Worm (Caenorhabditis elegans) whole organism, late embryonic: ENCODE data around the gene aps-2.

ENCODE experiments used
- C08G9.2 ChIP-seq: sonication (generic microtip); optimal IDR thresholded peaks from 2 replicates; lab custom pipeline; 2016; ENCODE audit warnings: mild to moderate bottlenecking, missing genetic modification characterization, moderate library complexity, missing compliant biosample characterization
- C38D4.7 ChIP-seq: fragments of 200-800 bp; sonication (Bioruptor generic); optimal IDR thresholded peaks from 2 replicates; lab custom pipeline; 2018; ENCODE audit warnings: mild to moderate bottlenecking, missing genetic modification characterization, moderate library complexity, missing compliant biosample characterization
- F13H6.1 ChIP-seq: sonication (generic microtip); optimal IDR thresholded peaks from 2 replicates; lab custom pipeline; 2016; ENCODE audit warnings: missing genetic modification characterization, missing compliant biosample characterization
- K02D7.2 ChIP-seq: sonication (generic microtip); optimal IDR thresholded peaks from 2 replicates; lab custom pipeline; 2017; ENCODE audit warnings: mild to moderate bottlenecking, missing genetic modification characterization, missing compliant biosample characterization
- K09A11.1 ChIP-seq: sonication (generic microtip); optimal IDR thresholded peaks from 2 replicates; lab custom pipeline; 2017; ENCODE audit warnings: antibody characterized with exemption, mild to moderate bottlenecking, missing genetic modification characterization, missing compliant biosample characterization; ENCODE audit not compliant: insufficient read depth
- T23F11.4 ChIP-seq: fragments of 200-800 bp; sonication (Bioruptor generic); optimal IDR thresholded peaks from 2 replicates; lab custom pipeline; 2018; ENCODE audit warnings: mild to moderate bottlenecking, missing genetic modification characterization, missing compliant biosample characterization
- Y22D7AL.16 ChIP-seq: sonication (generic microtip); optimal IDR thresholded peaks from 2 replicates; lab custom pipeline; 2016; ENCODE audit warnings: missing genetic modification characterization, missing compliant biosample characterization
- ceh-14 ChIP-seq: sonication (generic microtip); optimal IDR thresholded peaks from 2 replicates; lab custom pipeline; 2016; ENCODE audit warnings: missing genotype, missing genetic modification characterization, missing compliant biosample characterization
- ceh-2 ChIP-seq: sonication (generic microtip); optimal IDR thresholded peaks from 2 replicates; lab custom pipeline; 2016; ENCODE audit warnings: missing genotype, missing genetic modification characterization, missing compliant biosample characterization
- ceh-22 ChIP-seq: sonication (generic microtip); optimal IDR thresholded peaks from 2 replicates; lab custom pipeline; 2017; ENCODE audit warnings: missing biosample characterization, missing genetic modification characterization
- ceh-24 ChIP-seq: sonication (generic microtip); optimal IDR thresholded peaks from 2 replicates; lab custom pipeline; 2016; ENCODE audit warnings: mild to moderate bottlenecking, missing genetic modification characterization, missing compliant biosample characterization
- ceh-34 ChIP-seq: sonication (generic microtip); optimal IDR thresholded peaks from 2 replicates; lab custom pipeline; 2016; ENCODE audit warnings: mild to moderate bottlenecking, missing genetic modification characterization, missing compliant biosample characterization
- ceh-45 ChIP-seq: fragments of 200-800 bp; sonication (Bioruptor generic); IDR thresholded peaks from 2 replicates; pipeline ENCODE4 v1.3.6; 2022; ENCODE audit warnings: missing genetic modification reagents, missing genetic modification characterization, missing compliant biosample characterization
- ceh-6 ChIP-seq: fragments of 200-800 bp; sonication (Bioruptor generic); optimal IDR thresholded peaks from 2 replicates; lab custom pipeline; 2018; ENCODE audit warnings: mild to moderate bottlenecking, missing genetic modification characterization, missing compliant biosample characterization
- che-1 ChIP-seq: sonication (generic microtip); optimal IDR thresholded peaks from 2 replicates; lab custom pipeline; 2016; ENCODE audit warnings: mild to moderate bottlenecking, missing genetic modification characterization, missing compliant biosample characterization
- dmd-4 ChIP-seq: sonication (generic microtip); optimal IDR thresholded peaks from 2 replicates; lab custom pipeline; 2016; ENCODE audit warnings: borderline replicate concordance, missing genetic modification characterization, missing compliant biosample characterization
- dve-1 ChIP-seq: sonication (generic microtip); optimal IDR thresholded peaks from 2 replicates; lab custom pipeline; 2017; ENCODE audit warnings: antibody characterized with exemption, mild to moderate bottlenecking, missing genetic modification characterization, missing compliant biosample characterization
- elt-4 ChIP-seq: sonication (generic microtip); optimal IDR thresholded peaks from 2 replicates; lab custom pipeline; 2016; ENCODE audit warnings: missing genetic modification characterization, missing compliant biosample characterization
- ets-4 ChIP-seq: sonication (generic microtip); optimal IDR thresholded peaks from 2 replicates; lab custom pipeline; 2016; ENCODE audit warnings: missing genetic modification characterization, missing compliant biosample characterization
- fkh-10 ChIP-seq: fragments of 150-350 bp; optimal IDR thresholded peaks from 2 replicates; lab custom pipeline; 2014; ENCODE audit warnings: missing biosample characterization, missing genetic modification reagents, missing genetic modification characterization
- gmeb-2 ChIP-seq: sonication (generic microtip); optimal IDR thresholded peaks from 2 replicates; lab custom pipeline; 2016; ENCODE audit warnings: missing genetic modification characterization, inconsistent platforms, missing compliant biosample characterization
- hlh-13 ChIP-seq: fragments of 200-800 bp; sonication (Bioruptor generic); optimal IDR thresholded peaks from 2 replicates; lab custom pipeline; 2018; ENCODE audit warnings: mild to moderate bottlenecking, missing genetic modification characterization, missing compliant biosample characterization
- hlh-15 ChIP-seq: sonication (generic microtip); optimal IDR thresholded peaks from 2 replicates; lab custom pipeline; 2016; ENCODE audit warnings: missing genetic modification characterization, missing compliant biosample characterization
- hlh-8 ChIP-seq: sonication (generic microtip); optimal IDR thresholded peaks from 2 replicates; lab custom pipeline; 2016; ENCODE audit warnings: missing genotype, missing genetic modification characterization, missing compliant biosample characterization
- lim-6 ChIP-seq: sonication (generic microtip); optimal IDR thresholded peaks from 2 replicates; lab custom pipeline; 2016; ENCODE audit warnings: missing genetic modification characterization, missing compliant biosample characterization
- lin-11 ChIP-seq: fragments of 200-800 bp; sonication (Bioruptor generic); optimal IDR thresholded peaks from 2 replicates; lab custom pipeline; 2018; ENCODE audit warnings: mild to moderate bottlenecking, missing genetic modification characterization, missing compliant biosample characterization
- nhr-11 ChIP-seq: fragments of 150-350 bp; optimal IDR thresholded peaks from 2 replicates; lab custom pipeline; 2014; ENCODE audit warnings: missing biosample characterization, missing genetic modification characterization
- nhr-232 ChIP-seq: sonication (generic microtip); optimal IDR thresholded peaks from 2 replicates; lab custom pipeline; 2016; ENCODE audit warnings: missing genetic modification characterization, missing compliant biosample characterization
- npax-4 ChIP-seq: sonication (generic microtip); optimal IDR thresholded peaks from 2 replicates; lab custom pipeline; 2016; ENCODE audit warnings: missing genetic modification characterization, missing compliant biosample characterization
- odd-2 ChIP-seq: sonication (generic microtip); optimal IDR thresholded peaks from 2 replicates; lab custom pipeline; 2017; ENCODE audit warnings: antibody characterized with exemption, mild to moderate bottlenecking, missing genetic modification characterization, missing compliant biosample characterization
- pha-4 ChIP-seq: fragments of 150-350 bp; optimal IDR thresholded peaks from 2 replicates; lab custom pipeline; 2018; ENCODE audit warnings: missing biosample characterization, missing genetic modification reagents, missing genetic modification characterization
- ref-2 ChIP-seq: sonication (generic microtip); optimal IDR thresholded peaks from 2 replicates; lab custom pipeline; 2016; ENCODE audit warnings: missing genetic modification characterization, missing compliant biosample characterization
- rnt-1 ChIP-seq: sonication (generic microtip); optimal IDR thresholded peaks from 2 replicates; lab custom pipeline; 2016; ENCODE audit warnings: missing genetic modification characterization, missing compliant biosample characterization
- sdc-2 ChIP-seq: sonication (generic microtip); optimal IDR thresholded peaks from 2 replicates; lab custom pipeline; 2016; ENCODE audit warnings: missing genotype, missing genetic modification characterization, missing compliant biosample characterization
- sox-4 ChIP-seq: sonication (generic microtip); optimal IDR thresholded peaks from 2 replicates; lab custom pipeline; 2017; ENCODE audit warnings: mild to moderate bottlenecking, missing genetic modification characterization, inconsistent platforms, missing compliant biosample characterization
- syd-9 ChIP-seq: sonication (generic microtip); optimal IDR thresholded peaks from 2 replicates; lab custom pipeline; 2016; ENCODE audit warnings: mild to moderate bottlenecking, missing genetic modification characterization, moderate library complexity, missing compliant biosample characterization
- tbx-2 ChIP-seq: sonication (generic microtip); optimal IDR thresholded peaks from 2 replicates; lab custom pipeline; 2016; ENCODE audit warnings: missing genetic modification characterization, missing compliant biosample characterization
- tbx-7 ChIP-seq: sonication (generic microtip); optimal IDR thresholded peaks from 2 replicates; lab custom pipeline; 2016; ENCODE audit warnings: missing genotype, missing genetic modification characterization, missing compliant biosample characterization
- ttx-3 ChIP-seq: sonication (generic microtip); optimal IDR thresholded peaks from 2 replicates; lab custom pipeline; 2016; ENCODE audit warnings: missing genetic modification reagents, missing genetic modification characterization, missing compliant biosample characterization
- unc-42 ChIP-seq: sonication (generic microtip); optimal IDR thresholded peaks from 2 replicates; lab custom pipeline; 2016; ENCODE audit warnings: missing genotype, missing genetic modification characterization, missing compliant biosample characterization
- unc-55 ChIP-seq: sonication (generic microtip); optimal IDR thresholded peaks from 2 replicates; lab custom pipeline; 2017; ENCODE audit warnings: missing biosample characterization, missing genetic modification reagents, missing genetic modification characterization
- zip-5 ChIP-seq: sonication (generic microtip); optimal IDR thresholded peaks from 2 replicates; lab custom pipeline; 2016; ENCODE audit warnings: missing genetic modification characterization, missing compliant biosample characterization
- ztf-16 ChIP-seq: sonication (generic microtip); optimal IDR thresholded peaks from 2 replicates; lab custom pipeline; 2017; ENCODE audit warnings: missing genetic modification characterization, missing compliant biosample characterization

aps-2 gene

DNA sequence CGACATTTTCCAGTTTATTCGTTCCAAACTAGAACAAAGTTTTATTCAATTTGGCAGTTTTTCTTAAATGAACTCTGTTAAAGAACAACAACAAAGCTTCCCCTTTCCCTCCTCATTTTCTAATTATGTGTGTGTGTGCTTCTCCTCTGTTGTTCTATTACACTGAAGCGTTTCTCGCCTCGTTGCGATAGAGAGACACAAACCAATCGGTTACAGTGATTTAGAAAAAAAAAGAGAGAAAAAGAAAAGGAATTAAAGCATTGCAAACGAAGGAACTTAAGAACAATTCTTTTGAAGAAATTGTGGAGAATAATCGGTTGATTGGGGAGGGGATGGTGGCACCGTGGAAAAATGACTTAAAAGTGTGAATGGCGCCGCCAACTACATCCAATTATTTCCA is 20.5 kb upstream of the aps-2 start, which contains the start of gene cest-26:
Gene cest-26 (minus strand): TSS at position 101 of the 400 bp plus-strand sequence.
- TF ChIP-seq ztf-16 (no peak), sdc-2 (tag; lab: Kevin White, UChicago) (no peak)

ce11 chrX:4438823-4439222 is 19.2 kb upstream of the aps-2 start:
- TF ChIP-seq ztf-16 = no peak
- no peak for TF ChIP-seq K09A11.1 (tag; lab: Kevin White, UChicago)
- no peak for TF ChIP-seq ref-2 (tag; lab: Kevin White, UChicago)
- TF ChIP-seq ceh-34 = no peak
- TF ChIP-seq dmd-4 (tag; lab: Kevin White, UChicago) = no peak
- no peak for TF ChIP-seq zip-5 (tag; lab: Kevin White, UChicago)

ce11 chrX:4439616-4440015 is 18.5 kb upstream of the aps-2 start:
- TF ChIP-seq syd-9 (tag; lab: Kevin White, UChicago) = no peak
- no peak for TF ChIP-seq npax-4 (tag; lab: Kevin White, UChicago)
- no peak for TF ChIP-seq ceh-24 (tag; lab: Kevin White, UChicago)
- TF ChIP-seq K09A11.1 (tag; lab: Kevin White, UChicago) = no peak
- no peak for TF ChIP-seq sox-4
- no peak for TF ChIP-seq hlh-13 (GFP tag; lab: Kevin White, UChicago)
- no peak for TF ChIP-seq dmd-4 (tag; lab: Kevin White, UChicago)
- TF ChIP-seq ceh-2 (tag; lab: Kevin White, UChicago) = no peak
- no peak for TF ChIP-seq F13H6.1 (tag; lab: Kevin White, UChicago)
- TF ChIP-seq ref-2 (tag; lab: Kevin White, UChicago) = no peak
- no peak for TF ChIP-seq lim-6
- TF ChIP-seq tbx-7 (tag; lab: Kevin White, UChicago) = no peak
- no peak for TF ChIP-seq ceh-22 (tag; lab: Kevin White, UChicago)
- TF ChIP-seq unc-42 (tag; lab: Kevin White, UChicago) = no peak
- no peak for TF ChIP-seq dve-1 (tag; lab: Kevin White, UChicago)
- TF ChIP-seq elt-4 (tag; lab: Kevin White, UChicago) = no peak
- no peak for TF ChIP-seq gmeb-2 (tag; lab: Kevin White, UChicago)
- TF ChIP-seq, all 69 proteins: peak for 0

DNA sequence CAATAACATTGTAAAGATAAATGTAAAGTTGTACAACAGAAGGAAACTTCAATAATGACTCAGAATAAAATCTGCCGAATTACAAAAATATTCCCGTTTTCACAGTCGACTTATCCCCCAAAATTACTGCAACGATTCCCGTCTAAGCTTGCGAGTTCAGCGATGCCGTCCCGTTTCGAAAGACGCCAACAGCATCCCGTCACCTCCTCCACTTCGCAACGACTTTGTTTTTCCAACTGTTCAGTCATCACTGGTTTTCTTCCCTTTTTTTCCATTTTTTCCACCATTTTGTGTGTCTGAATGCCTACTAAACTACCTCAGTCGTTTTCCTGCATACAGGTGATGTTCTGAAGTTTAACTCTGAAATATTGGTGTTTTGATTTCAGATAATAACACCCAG is 17.4 kb upstream of the aps-2 start, which contains the start of gene F15A8.1:
Gene F15A8.1 (plus strand): TSS at position 301 of the 400 bp plus-strand sequence.
- TF ChIP-seq T23F11.4 (GFP tag; lab: Kevin White, UChicago) (no peak), ceh-45 (no peak), tbx-2 (tag; lab: Kevin White, UChicago) (no peak), nhr-11 (tag; lab: Kevin White, UChicago) (no peak), fkh-10 (GFP tag; lab: Kevin White, UChicago) (no peak), K09A11.1 (tag; lab: Kevin White, UChicago) (no peak), unc-55 (GFP tag; lab: Kevin White, UChicago) (no peak), nhr-232 (tag; lab: Kevin White, UChicago) (no peak), ets-4 (tag; lab: Kevin White, UChicago) (no peak), ceh-2 (tag; lab: Kevin White, UChicago) (no peak), C38D4.7 (GFP tag; lab: Kevin White, UChicago) (no peak)

DNA sequence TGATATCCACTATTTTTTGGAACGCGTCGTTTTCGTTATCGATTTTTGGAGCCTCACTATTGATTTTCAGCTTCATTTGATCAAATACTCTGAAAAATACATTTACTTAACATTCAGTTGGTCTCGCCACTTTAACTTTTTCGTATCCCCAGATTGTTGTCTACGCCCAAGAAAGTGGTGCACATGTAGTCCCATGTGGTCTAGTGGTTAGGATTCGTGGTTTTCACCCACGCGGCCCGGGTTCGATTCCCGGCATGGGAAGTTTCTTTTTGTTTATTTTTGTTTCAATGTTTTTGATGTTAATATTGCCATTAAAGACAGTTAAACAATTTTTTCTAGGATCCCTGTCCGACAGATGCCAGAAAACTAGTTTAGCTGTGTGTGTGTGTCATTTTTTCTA is 14.0 kb upstream of the aps-2 start:
- no peak for TF ChIP-seq tbx-7 (tag; lab: Kevin White, UChicago)
- peak; percentile 55 for TF ChIP-seq hlh-8 (tag; lab: Kevin White, UChicago)
- TF ChIP-seq C38D4.7 (GFP tag; lab: Kevin White, UChicago) = peak; percentile 69
- no peak for TF ChIP-seq ets-4 (tag; lab: Kevin White, UChicago)
- peak; percentile 25 for TF ChIP-seq ceh-14
- peak; percentile 48 for TF ChIP-seq T23F11.4 (GFP tag; lab: Kevin White, UChicago)
- peak; percentile 28 for TF ChIP-seq dve-1 (tag; lab: Kevin White, UChicago)
- TF ChIP-seq rnt-1 (tag; lab: Kevin White, UChicago) = peak; percentile 36
- TF ChIP-seq lim-6 = no peak
- TF ChIP-seq tbx-2 (tag; lab: Kevin White, UChicago) = no peak
- peak; percentile 72 for TF ChIP-seq ceh-6 (GFP tag; lab: Kevin White, UChicago)
- TF ChIP-seq nhr-232 (tag; lab: Kevin White, UChicago) = peak; percentile 62
- no peak for TF ChIP-seq odd-2 (tag; lab: Kevin White, UChicago)
- TF ChIP-seq Y22D7AL.16 (tag; lab: Kevin White, UChicago) = peak; percentile 59
- TF ChIP-seq lin-11 (tag; lab: Kevin White, UChicago) = peak; percentile 50
- TF ChIP-seq C08G9.2 = peak; percentile 68
- TF ChIP-seq F13H6.1 (tag; lab: Kevin White, UChicago) = no peak
- peak; percentile 55 for TF ChIP-seq K02D7.2 (tag; lab: Kevin White, UChicago)
- no peak for TF ChIP-seq hlh-15 (tag; lab: Kevin White, UChicago)
- TF ChIP-seq che-1 (tag; lab: Kevin White, UChicago) = peak; percentile 55
- TF ChIP-seq pha-4 (tag; lab: Kevin White, UChicago) = no peak
- TF ChIP-seq sox-4 = peak; percentile 66
- peak; percentile 53 for TF ChIP-seq ttx-3 (tag; lab: Kevin White, UChicago)
